4 fruit fly cellular contexts compared by ENCODE assay signal in the genomic region with DNA sequence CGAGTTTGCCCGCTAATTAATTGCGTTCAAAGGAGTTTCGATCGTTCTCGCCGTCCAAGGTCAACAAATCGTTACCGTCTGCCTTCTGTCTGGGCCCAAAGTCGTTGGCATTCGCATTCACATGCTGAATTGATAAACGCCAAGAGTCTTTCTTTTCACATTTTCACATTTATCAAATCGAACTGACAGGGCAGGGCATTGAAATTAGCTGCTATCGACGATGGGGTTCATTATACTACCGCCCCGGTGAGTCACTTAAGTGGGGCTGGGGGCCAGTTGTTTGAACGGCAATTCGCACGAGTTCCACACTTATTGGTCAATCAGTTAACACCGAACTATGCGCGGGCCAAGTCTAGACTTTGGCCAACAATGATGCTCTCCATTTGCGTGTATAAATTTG.
TF ChIP-seq lines count a peak whose summit lies in the region.

No protein-coding gene starts in this region.

- TF ChIP-seq CTCF in whole organism, embryonic (GFP tag; optimal IDR thresholded peaks at IDR 0.05; lab: Kevin White, UChicago) = no peak

TF ChIP-seq in whole organism, embryonic, 481 proteins besides CTCF, POLR2A, EP300 and RAD21:
- TF ChIP-seq sug (tag; optimal IDR thresholded peaks at IDR 0.05; lab: Kevin White, UChicago) = peak; percentile 1
- peak; percentile 4 for TF ChIP-seq ftz-f1 (GFP tag; optimal IDR thresholded peaks at IDR 0.05; lab: Kevin White, UChicago)
- TF ChIP-seq Med (GFP tag; lab: Kevin White, UChicago) = peak; percentile 76
- TF ChIP-seq sd (tag; optimal IDR thresholded peaks at IDR 0.05; lab: Kevin White, UChicago) = peak; percentile 36
- no peak for TF ChIP-seq CG8290 (GFP tag; optimal IDR thresholded peaks at IDR 0.05; lab: Kevin White, UChicago)
- peak in 1 of 2 experiments; percentile 5 for TF ChIP-seq CG8290 (tag; optimal IDR thresholded peaks at IDR 0.05; lab: Kevin White, UChicago)
- TF ChIP-seq cwo (GFP tag; optimal IDR thresholded peaks at IDR 0.05; lab: Kevin White, UChicago) = peak; percentile 61
- peak; percentile 54 for TF ChIP-seq lab (GFP tag; optimal IDR thresholded peaks at IDR 0.05; lab: Kevin White, UChicago)
- TF ChIP-seq NC2β (GFP tag; optimal IDR thresholded peaks at IDR 0.05; lab: Kevin White, UChicago) = no peak
- TF ChIP-seq onecut (GFP tag; IDR thresholded peaks at IDR 0.05; lab: Robert Waterston, UW) = no peak

TF ChIP-seq in whole organism, prepupa, 60 proteins besides CTCF, POLR2A, EP300 and RAD21:
- TF ChIP-seq CG31627 (GFP tag; optimal IDR thresholded peaks at IDR 0.05; lab: Kevin White, UChicago) (no peak), Blimp-1 (GFP tag; optimal IDR thresholded peaks at IDR 0.05; lab: Kevin White, UChicago) (no peak), Eip78C (GFP tag; lab: Kevin White, UChicago) (no peak), fkh (GFP tag; optimal IDR thresholded peaks at IDR 0.05; lab: Kevin White, UChicago) (peak; percentile 19), CG6276 (GFP tag; optimal IDR thresholded peaks at IDR 0.05; lab: Kevin White, UChicago) (no peak)

TF ChIP-seq in whole organism, pupa, 21 proteins besides CTCF, POLR2A, EP300 and RAD21:
- TF ChIP-seq CG8301 (tag; optimal IDR thresholded peaks at IDR 0.05; lab: Kevin White, UChicago) (no peak), EcR (GFP tag; optimal IDR thresholded peaks at IDR 0.05; lab: Kevin White, UChicago) (peak; percentile 48)

TF ChIP-seq in whole organism, wandering third instar larva, 38 proteins besides CTCF, POLR2A, EP300 and RAD21:
- TF ChIP-seq Dif (GFP tag; optimal IDR thresholded peaks at IDR 0.05; lab: Kevin White, UChicago; ENCODE audit: partially characterized antibody) (no peak), Mio (GFP tag; optimal IDR thresholded peaks at IDR 0.05; lab: Kevin White, UChicago) (no peak), N (GFP tag; optimal IDR thresholded peaks at IDR 0.05; lab: Kevin White, UChicago) (no peak), tai (GFP tag; optimal IDR thresholded peaks at IDR 0.05; lab: Kevin White, UChicago) (peak; percentile 13), GATAd (GFP tag; optimal IDR thresholded peaks at IDR 0.05; lab: Kevin White, UChicago) (no peak), h (GFP tag; optimal IDR thresholded peaks at IDR 0.05; lab: Kevin White, UChicago) (peak; percentile 36), dsf (GFP tag; optimal IDR thresholded peaks at IDR 0.05; lab: Kevin White, UChicago; ENCODE audit: borderline replicate concordance) (no peak), Dfd (GFP tag; optimal IDR thresholded peaks at IDR 0.05; lab: Kevin White, UChicago) (no peak), rgr (GFP tag; optimal IDR thresholded peaks at IDR 0.05; lab: Kevin White, UChicago) (no peak), Hr78 (GFP tag; optimal IDR thresholded peaks at IDR 0.05; lab: Kevin White, UChicago) (no peak), CG32264 (GFP tag; optimal IDR thresholded peaks at IDR 0.05; lab: Kevin White, UChicago) (no peak), brk (GFP tag; optimal IDR thresholded peaks at IDR 0.05; lab: Kevin White, UChicago) (no peak), woc (GFP tag; optimal IDR thresholded peaks at IDR 0.05; lab: Kevin White, UChicago) (no peak), jim (GFP tag; optimal IDR thresholded peaks at IDR 0.05; lab: Kevin White, UChicago) (no peak), dl (GFP tag; optimal IDR thresholded peaks at IDR 0.05; lab: Kevin White, UChicago; ENCODE audit: insufficient read depth in 1 of 2, partially characterized antibody in 2 of 2) (no peak), br (GFP tag; optimal IDR thresholded peaks at IDR 0.05; lab: Kevin White, UChicago) (no peak)
